Worm (Caenorhabditis elegans) whole organism, early embryonic: ENCODE measurements around the gene act-1.

ENCODE experiments used
- B0310.2 ChIP-seq: sonication (generic microtip); optimal IDR thresholded peaks from 2 replicates; lab custom pipeline; 2016; ENCODE audit warnings: mild to moderate bottlenecking, missing genetic modification characterization, missing compliant biosample characterization
- F13C5.2 ChIP-seq: sonication (generic microtip); optimal IDR thresholded peaks from 2 replicates; lab custom pipeline; 2017; ENCODE audit warnings: mild to moderate bottlenecking, missing genetic modification characterization, inconsistent platforms, missing compliant biosample characterization
- aly-1 ChIP-seq: sonication (generic microtip); optimal IDR thresholded peaks from 2 replicates; lab custom pipeline; 2016; ENCODE audit warnings: missing genetic modification characterization, missing compliant biosample characterization
- ama-1 ChIP-seq: fragments of 150-350 bp; optimal IDR thresholded peaks from 2 replicates; lab custom pipeline; 2014
- ceh-13 ChIP-seq: fragments of 200-800 bp; sonication (Bioruptor generic); optimal IDR thresholded peaks from 2 replicates; lab custom pipeline; 2018; ENCODE audit warnings: mild to moderate bottlenecking, missing genetic modification characterization, missing compliant biosample characterization
- ceh-36 ChIP-seq: sonication (generic microtip); optimal IDR thresholded peaks from 2 replicates; lab custom pipeline; 2016; ENCODE audit warnings: missing genetic modification characterization, inconsistent platforms, missing compliant biosample characterization
- ets-7 ChIP-seq: sonication (generic microtip); optimal IDR thresholded peaks from 2 replicates; lab custom pipeline; 2016; ENCODE audit warnings: missing genotype, missing genetic modification characterization, missing compliant biosample characterization
- flt-1 ChIP-seq: fragments of 200-800 bp; sonication (Bioruptor generic); IDR thresholded peaks from 2 replicates; pipeline ENCODE4 v1.3.6; 2022; ENCODE audit warnings: missing genetic modification characterization, missing compliant biosample characterization
- hmbx-1 ChIP-seq: sonication (generic microtip); optimal IDR thresholded peaks from 2 replicates; lab custom pipeline; 2016; ENCODE audit warnings: mild to moderate bottlenecking, missing genetic modification characterization, missing compliant biosample characterization
- hmg-4 ChIP-seq: fragments of 200-800 bp; sonication (Bioruptor generic); optimal IDR thresholded peaks from 2 replicates; lab custom pipeline; 2018; ENCODE audit warnings: mild to moderate bottlenecking, missing genetic modification characterization, missing compliant biosample characterization
- hnd-1 ChIP-seq: sonication (generic microtip); optimal IDR thresholded peaks from 2 replicates; lab custom pipeline; 2016; ENCODE audit warnings: missing genetic modification characterization, missing compliant biosample characterization
- pes-1 ChIP-seq: fragments of 200-800 bp; sonication (Bioruptor generic); IDR thresholded peaks from 2 replicates; pipeline ENCODE4 v1.3.6; 2022; ENCODE audit warnings: missing genetic modification reagents, missing genetic modification characterization, missing compliant biosample characterization
- scrt-1 ChIP-seq: fragments of 200-800 bp; sonication (Bioruptor generic); IDR thresholded peaks from 2 replicates; pipeline ENCODE4 v1.3.6; 2022; ENCODE audit warnings: missing genetic modification characterization, missing compliant biosample characterization
- sea-1 ChIP-seq: fragments of 200-800 bp; sonication (Bioruptor generic); conservative IDR thresholded peaks from 2 replicates; pipeline ENCODE4 v1.3.6; 2022; ENCODE audit warnings: missing genetic modification characterization, missing compliant biosample characterization
- tbx-11 ChIP-seq: fragments of 200-800 bp; sonication (Bioruptor generic); IDR thresholded peaks from 2 replicates; pipeline ENCODE4 v1.3.6; 2022; ENCODE audit warnings: missing genetic modification characterization, missing compliant biosample characterization
- tbx-37 ChIP-seq: fragments of 200-800 bp; sonication (Bioruptor generic); conservative IDR thresholded peaks from 2 replicates; pipeline ENCODE4 v1.3.6; 2022; ENCODE audit warnings: missing genetic modification reagents, missing genetic modification characterization, missing compliant biosample characterization
- tra-4 ChIP-seq: sonication (generic microtip); optimal IDR thresholded peaks from 2 replicates; lab custom pipeline; 2017; ENCODE audit warnings: missing genetic modification characterization, missing compliant biosample characterization

The act-1 gene

ce11 chrV:11124922-11125321 is 44.1 kb downstream of the act-1 start, which contains the start of gene C06H2.2:
Gene C06H2.2, plus strand, starts transcription at chrV:11125222.
- no peak for TF ChIP-seq ama-1
- TF ChIP-seq F13C5.2 (tag; lab: Kevin White, UChicago): no peak
- no peak for TF ChIP-seq tbx-11 (GFP tag; lab: Robert Waterston, UW)
- no peak for TF ChIP-seq aly-1 (tag; lab: Kevin White, UChicago)
- no peak for TF ChIP-seq hnd-1 (tag; lab: Kevin White, UChicago)
- no peak for TF ChIP-seq hmg-4 (GFP tag; lab: Kevin White, UChicago)
- no peak for TF ChIP-seq ets-7 (tag; lab: Kevin White, UChicago)
- TF ChIP-seq ceh-36: no peak

- no peak for TF ChIP-seq ets-7 (tag; lab: Kevin White, UChicago)
- TF ChIP-seq B0310.2 (tag; lab: Kevin White, UChicago): no peak
These were observed 46.3 kb downstream of the act-1 start, which contains the start of gene jmjd-5 for ce11 chrV:11127197-11127596. Gene jmjd-5, plus strand, starts transcription at chrV:11127497.

ce11 chrV:11131801-11132200 is 50.9 kb downstream of the act-1 start:
- no peak for TF ChIP-seq hmg-4 (GFP tag; lab: Kevin White, UChicago)
- no peak for TF ChIP-seq sea-1 (GFP tag; lab: Robert Waterston, UW)
- no peak for TF ChIP-seq F13C5.2 (tag; lab: Kevin White, UChicago)
- no peak for TF ChIP-seq scrt-1
- no peak for TF ChIP-seq aly-1 (tag; lab: Kevin White, UChicago)
- no peak for TF ChIP-seq ceh-13
- no peak for TF ChIP-seq pes-1 (GFP tag; lab: Robert Waterston, UW)
- TF ChIP-seq flt-1: no peak
- no peak for TF ChIP-seq ets-7 (tag; lab: Kevin White, UChicago)
- no peak for TF ChIP-seq tbx-37 (GFP tag; lab: Robert Waterston, UW)
- no peak for TF ChIP-seq ama-1
- no peak for TF ChIP-seq B0310.2 (tag; lab: Kevin White, UChicago)
- no peak for TF ChIP-seq tra-4
- TF ChIP-seq ceh-36: no peak
- no peak for TF ChIP-seq tbx-11 (GFP tag; lab: Robert Waterston, UW)
- no peak for TF ChIP-seq hmbx-1
- no peak for TF ChIP-seq hnd-1 (tag; lab: Kevin White, UChicago)
